Worm (Caenorhabditis elegans) whole organism, late embryonic: ENCODE measurements around the gene F28A10.5.
"Not testable (repeated sequence)": the region's sequence is repeated elsewhere in the genome, so short reads cannot be mapped to it uniquely, and the experiment has no call there.

Experiments
- C08G9.2 ChIP-seq: sonication (generic microtip); optimal IDR thresholded peaks from 2 replicates; lab custom pipeline; 2016; ENCODE audit warnings: mild to moderate bottlenecking, missing genetic modification characterization, moderate library complexity, missing compliant biosample characterization
- C38D4.7 ChIP-seq: fragments of 200-800 bp; sonication (Bioruptor generic); optimal IDR thresholded peaks from 2 replicates; lab custom pipeline; 2018; ENCODE audit warnings: mild to moderate bottlenecking, missing genetic modification characterization, moderate library complexity, missing compliant biosample characterization
- F13H6.1 ChIP-seq: sonication (generic microtip); optimal IDR thresholded peaks from 2 replicates; lab custom pipeline; 2016; ENCODE audit warnings: missing genetic modification characterization, missing compliant biosample characterization
- K02D7.2 ChIP-seq: sonication (generic microtip); optimal IDR thresholded peaks from 2 replicates; lab custom pipeline; 2017; ENCODE audit warnings: mild to moderate bottlenecking, missing genetic modification characterization, missing compliant biosample characterization
- K09A11.1 ChIP-seq: sonication (generic microtip); optimal IDR thresholded peaks from 2 replicates; lab custom pipeline; 2017; ENCODE audit warnings: antibody characterized with exemption, mild to moderate bottlenecking, missing genetic modification characterization, missing compliant biosample characterization; ENCODE audit not compliant: insufficient read depth
- T23F11.4 ChIP-seq: fragments of 200-800 bp; sonication (Bioruptor generic); optimal IDR thresholded peaks from 2 replicates; lab custom pipeline; 2018; ENCODE audit warnings: mild to moderate bottlenecking, missing genetic modification characterization, missing compliant biosample characterization
- Y22D7AL.16 ChIP-seq: sonication (generic microtip); optimal IDR thresholded peaks from 2 replicates; lab custom pipeline; 2016; ENCODE audit warnings: missing genetic modification characterization, missing compliant biosample characterization
- ceh-14 ChIP-seq: sonication (generic microtip); optimal IDR thresholded peaks from 2 replicates; lab custom pipeline; 2016; ENCODE audit warnings: missing genotype, missing genetic modification characterization, missing compliant biosample characterization
- ceh-18 ChIP-seq: sonication (generic microtip); optimal IDR thresholded peaks from 2 replicates; lab custom pipeline; 2016; ENCODE audit warnings: missing genetic modification characterization, missing compliant biosample characterization
- ceh-2 ChIP-seq: sonication (generic microtip); optimal IDR thresholded peaks from 2 replicates; lab custom pipeline; 2016; ENCODE audit warnings: missing genotype, missing genetic modification characterization, missing compliant biosample characterization
- ceh-24 ChIP-seq: sonication (generic microtip); optimal IDR thresholded peaks from 2 replicates; lab custom pipeline; 2016; ENCODE audit warnings: mild to moderate bottlenecking, missing genetic modification characterization, missing compliant biosample characterization
- ceh-30 ChIP-seq: fragments of 150-350 bp; optimal IDR thresholded peaks from 2 replicates; lab custom pipeline; 2014; ENCODE audit warnings: missing biosample characterization, missing genetic modification characterization
- che-1 ChIP-seq: sonication (generic microtip); optimal IDR thresholded peaks from 2 replicates; lab custom pipeline; 2016; ENCODE audit warnings: mild to moderate bottlenecking, missing genetic modification characterization, missing compliant biosample characterization
- dmd-4 ChIP-seq: sonication (generic microtip); optimal IDR thresholded peaks from 2 replicates; lab custom pipeline; 2016; ENCODE audit warnings: borderline replicate concordance, missing genetic modification characterization, missing compliant biosample characterization
- dve-1 ChIP-seq: sonication (generic microtip); optimal IDR thresholded peaks from 2 replicates; lab custom pipeline; 2017; ENCODE audit warnings: antibody characterized with exemption, mild to moderate bottlenecking, missing genetic modification characterization, missing compliant biosample characterization
- ets-4 ChIP-seq: sonication (generic microtip); optimal IDR thresholded peaks from 2 replicates; lab custom pipeline; 2016; ENCODE audit warnings: missing genetic modification characterization, missing compliant biosample characterization
- eyg-1 ChIP-seq: sonication (generic microtip); optimal IDR thresholded peaks from 2 replicates; lab custom pipeline; 2016; ENCODE audit warnings: missing genotype, missing genetic modification characterization, missing compliant biosample characterization
- fax-1 ChIP-seq: sonication (generic microtip); optimal IDR thresholded peaks from 2 replicates; lab custom pipeline; 2016; ENCODE audit warnings: missing genotype, missing genetic modification characterization, missing compliant biosample characterization
- gmeb-2 ChIP-seq: sonication (generic microtip); optimal IDR thresholded peaks from 2 replicates; lab custom pipeline; 2016; ENCODE audit warnings: missing genetic modification characterization, inconsistent platforms, missing compliant biosample characterization
- hlh-13 ChIP-seq: fragments of 200-800 bp; sonication (Bioruptor generic); optimal IDR thresholded peaks from 2 replicates; lab custom pipeline; 2018; ENCODE audit warnings: mild to moderate bottlenecking, missing genetic modification characterization, missing compliant biosample characterization
- hlh-15 ChIP-seq: sonication (generic microtip); optimal IDR thresholded peaks from 2 replicates; lab custom pipeline; 2016; ENCODE audit warnings: missing genetic modification characterization, missing compliant biosample characterization
- hlh-6 ChIP-seq: sonication (generic microtip); optimal IDR thresholded peaks from 2 replicates; lab custom pipeline; 2016; ENCODE audit warnings: missing genotype, missing genetic modification characterization, missing compliant biosample characterization
- madf-2 ChIP-seq: sonication (generic microtip); optimal IDR thresholded peaks from 2 replicates; lab custom pipeline; 2017; ENCODE audit warnings: missing genetic modification characterization, missing compliant biosample characterization
- nfya-1 ChIP-seq: sonication (generic microtip); optimal IDR thresholded peaks from 2 replicates; lab custom pipeline; 2017; ENCODE audit warnings: missing genetic modification characterization, mild to moderate bottlenecking, missing compliant biosample characterization, antibody characterized with exemption, moderate library complexity
- nhr-232 ChIP-seq: sonication (generic microtip); optimal IDR thresholded peaks from 2 replicates; lab custom pipeline; 2016; ENCODE audit warnings: missing genetic modification characterization, missing compliant biosample characterization
- npax-4 ChIP-seq: sonication (generic microtip); optimal IDR thresholded peaks from 2 replicates; lab custom pipeline; 2016; ENCODE audit warnings: missing genetic modification characterization, missing compliant biosample characterization
- pag-3 ChIP-seq: sonication (generic microtip); optimal IDR thresholded peaks from 2 replicates; lab custom pipeline; 2016; ENCODE audit warnings: missing compliant biosample characterization, missing genetic modification characterization, borderline replicate concordance
- pat-9 ChIP-seq: fragments of 200-800 bp; sonication (Bioruptor generic); optimal IDR thresholded peaks from 2 replicates; lab custom pipeline; 2018; ENCODE audit warnings: mild to moderate bottlenecking, missing genetic modification characterization, moderate library complexity, missing compliant biosample characterization
- pax-1 ChIP-seq: fragments of 150-350 bp; optimal IDR thresholded peaks from 2 replicates; lab custom pipeline; 2014; ENCODE audit warnings: missing biosample characterization, missing genetic modification characterization
- pha-4 ChIP-seq: fragments of 150-350 bp; optimal IDR thresholded peaks from 2 replicates; lab custom pipeline; 2018; ENCODE audit warnings: missing biosample characterization, missing genetic modification reagents, missing genetic modification characterization
- pqm-1 ChIP-seq: sonication (generic microtip); optimal IDR thresholded peaks from 2 replicates; lab custom pipeline; 2016; ENCODE audit warnings: missing genetic modification characterization, missing compliant biosample characterization
- pros-1 ChIP-seq: fragments of 150-350 bp; optimal IDR thresholded peaks from 2 replicates; lab custom pipeline; 2014; ENCODE audit warnings: missing biosample characterization, missing genetic modification reagents, missing genetic modification characterization
- ref-2 ChIP-seq: sonication (generic microtip); optimal IDR thresholded peaks from 2 replicates; lab custom pipeline; 2016; ENCODE audit warnings: missing genetic modification characterization, missing compliant biosample characterization
- sox-2 ChIP-seq: fragments of 200-800 bp; sonication (Bioruptor generic); IDR thresholded peaks from 2 replicates; pipeline ENCODE4 v1.3.6; 2022; ENCODE audit warnings: missing genetic modification reagents, missing genetic modification characterization, missing compliant biosample characterization
- sox-4 ChIP-seq: sonication (generic microtip); optimal IDR thresholded peaks from 2 replicates; lab custom pipeline; 2017; ENCODE audit warnings: mild to moderate bottlenecking, missing genetic modification characterization, inconsistent platforms, missing compliant biosample characterization
- tbx-2 ChIP-seq: sonication (generic microtip); optimal IDR thresholded peaks from 2 replicates; lab custom pipeline; 2016; ENCODE audit warnings: missing genetic modification characterization, missing compliant biosample characterization
- unc-42 ChIP-seq: sonication (generic microtip); optimal IDR thresholded peaks from 2 replicates; lab custom pipeline; 2016; ENCODE audit warnings: missing genotype, missing genetic modification characterization, missing compliant biosample characterization
- unc-86 ChIP-seq: sonication (generic microtip); optimal IDR thresholded peaks from 2 replicates; lab custom pipeline; 2016; ENCODE audit warnings: missing genetic modification characterization, missing compliant biosample characterization

F28A10.5 gene

ce11 chrII:825521-825920 is 24.9 kb downstream of the F28A10.5 start, which contains the start of gene F28A10.1:
Gene F28A10.1 (plus strand): TSS chrII:825821.
- TF ChIP-seq hlh-6 (tag; lab: Kevin White, UChicago), result no peak
- no peak for TF ChIP-seq pat-9 (tag; lab: Kevin White, UChicago)
- TF ChIP-seq npax-4 (tag; lab: Kevin White, UChicago), result no peak

ce11 chrII:823529-823928 is 26.9 kb downstream of the F28A10.5 start, which contains the start of gene F46F5.10:
Gene F46F5.10 (plus strand): TSS chrII:823829.
- no peak for TF ChIP-seq unc-42
- TF ChIP-seq gmeb-2 (tag; lab: Kevin White, UChicago), result no peak
- TF ChIP-seq sox-4 (tag; lab: Kevin White, UChicago), result no peak
- TF ChIP-seq pqm-1 (tag; lab: Kevin White, UChicago), result no peak
- TF ChIP-seq K02D7.2 (tag; lab: Kevin White, UChicago), result no peak
- TF ChIP-seq K09A11.1 (tag; lab: Kevin White, UChicago), result no peak

DNA sequence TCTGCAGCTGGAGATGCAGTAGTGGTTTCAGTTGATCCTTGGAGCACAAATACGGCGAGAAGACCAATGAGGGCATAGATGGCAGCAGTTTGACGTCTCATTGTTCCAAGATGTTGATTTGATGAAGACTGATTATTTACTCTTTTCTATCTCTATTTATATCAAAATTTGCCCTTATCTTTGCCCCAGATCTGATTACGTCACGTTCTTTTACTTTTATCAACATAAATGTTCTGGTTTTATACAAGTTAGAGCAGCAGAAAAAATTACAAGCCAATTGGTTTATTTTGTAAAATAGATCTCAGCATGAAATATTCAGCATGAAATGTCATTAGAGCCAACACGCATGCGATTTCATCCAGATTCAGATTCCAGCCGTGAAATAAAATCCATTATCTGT is 27.7 kb downstream of the F28A10.5 start, which contains the start of gene msrp-4:
msrp-4 (minus strand) TSS at position 101 of the 400 bp plus-strand sequence.
- not testable (repeated sequence) for TF ChIP-seq hlh-13 (GFP tag; lab: Kevin White, UChicago); unc-86 (tag; lab: Kevin White, UChicago); T23F11.4 (GFP tag; lab: Kevin White, UChicago)
- TF ChIP-seq, all 69 proteins: peak for 0; not testable (repeated sequence) for 69

DNA sequence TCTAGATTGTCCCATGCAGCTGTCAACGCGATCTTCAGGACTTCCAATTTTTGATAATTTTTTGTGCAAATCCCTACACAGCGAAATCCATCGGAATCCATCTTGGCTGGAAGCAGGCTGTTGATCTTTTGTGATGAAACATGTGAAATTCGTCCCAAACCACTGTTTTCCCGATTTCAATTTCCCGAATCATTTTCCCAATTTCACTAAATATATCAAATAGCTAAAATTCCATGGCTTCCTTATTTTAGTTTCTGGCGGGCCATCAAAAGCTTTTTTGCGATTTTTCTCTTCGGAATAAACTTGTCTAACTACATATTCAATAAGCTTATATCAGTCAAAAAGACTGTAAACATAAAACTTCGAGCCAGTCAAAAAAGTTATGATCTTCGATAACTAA is 29.0 kb downstream of the F28A10.5 start, which contains the start of gene F46F5.8:
F46F5.8 (minus strand) TSS at position 101 of the 400 bp plus-strand sequence.
- no peak for TF ChIP-seq che-1 (tag; lab: Kevin White, UChicago)
- TF ChIP-seq ref-2 (tag; lab: Kevin White, UChicago), result no peak
- no peak for TF ChIP-seq K02D7.2 (tag; lab: Kevin White, UChicago)
- TF ChIP-seq sox-2 (GFP tag; lab: Robert Waterston, UW), result no peak
- no peak for TF ChIP-seq npax-4 (tag; lab: Kevin White, UChicago)
- TF ChIP-seq pag-3, result no peak
- no peak for TF ChIP-seq Y22D7AL.16 (tag; lab: Kevin White, UChicago)
- no peak for TF ChIP-seq hlh-6 (tag; lab: Kevin White, UChicago)
- TF ChIP-seq pha-4 (tag; lab: Kevin White, UChicago), result no peak
- TF ChIP-seq pat-9 (tag; lab: Kevin White, UChicago), result no peak
- no peak for TF ChIP-seq tbx-2
- TF ChIP-seq ceh-2 (tag; lab: Kevin White, UChicago), result no peak
- TF ChIP-seq madf-2, result no peak
- TF ChIP-seq ceh-24, result no peak
- TF ChIP-seq nfya-1 (tag; lab: Kevin White, UChicago), result no peak
- TF ChIP-seq dmd-4 (tag; lab: Kevin White, UChicago), result no peak

DNA sequence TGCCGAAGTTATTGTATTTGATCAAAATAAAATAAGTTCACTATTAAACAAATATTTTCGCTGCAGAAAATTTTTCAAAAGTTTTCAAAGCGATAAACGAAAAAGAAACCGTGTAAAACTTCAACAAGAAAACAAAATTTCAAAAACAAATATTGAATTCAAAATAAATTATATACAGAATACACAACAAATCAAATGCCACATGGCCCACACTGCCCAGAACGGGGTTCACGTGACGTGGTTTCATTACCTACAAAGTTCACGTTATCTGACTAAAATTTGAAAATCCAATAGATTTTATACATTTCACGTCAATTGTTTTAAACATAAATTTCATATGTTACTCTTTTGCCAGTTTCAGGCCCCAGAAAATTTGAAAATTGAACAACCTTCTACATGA is 29.9 kb downstream of the F28A10.5 start, which contains the start of gene F46F5.7:
F46F5.7 (minus strand) TSS at position 101 of the 400 bp plus-strand sequence.
- TF ChIP-seq nhr-232 (no peak), dve-1 (no peak), C08G9.2 (tag; lab: Kevin White, UChicago) (no peak), K02D7.2 (tag; lab: Kevin White, UChicago) (no peak), ceh-18 (no peak), ets-4 (no peak), Y22D7AL.16 (tag; lab: Kevin White, UChicago) (no peak), sox-2 (GFP tag; lab: Robert Waterston, UW) (no peak), hlh-6 (tag; lab: Kevin White, UChicago) (no peak), pros-1 (tag; lab: Kevin White, UChicago) (no peak), npax-4 (tag; lab: Kevin White, UChicago) (no peak), eyg-1 (no peak)

ce11 chrII:814737-815136 is 35.7 kb downstream of the F28A10.5 start, which contains the start of gene msrp-3:
Gene msrp-3 (minus strand): TSS chrII:814837.
- no peak for TF ChIP-seq C38D4.7
- no peak for TF ChIP-seq F13H6.1 (tag; lab: Kevin White, UChicago)
- TF ChIP-seq ceh-30, result no peak
- TF ChIP-seq fax-1 (tag; lab: Kevin White, UChicago), result no peak
- TF ChIP-seq hlh-15 (tag; lab: Kevin White, UChicago), result no peak
- TF ChIP-seq madf-2, result no peak
- TF ChIP-seq ceh-14 (tag; lab: Kevin White, UChicago), result no peak
- TF ChIP-seq pax-1, result no peak
